Fruit fly (Drosophila melanogaster) whole organism, wandering third instar larva: ENCODE data around the gene sxe2.

ENCODE experiments used
- CrebA ChIP-seq: fragments of 200-800 bp; sonication (Bioruptor generic); optimal IDR thresholded peaks from 2 replicates; lab custom pipeline; 2016; ENCODE audit warnings: missing biosample characterization, mild to moderate bottlenecking, missing genetic modification characterization, borderline replicate concordance
- Dfd ChIP-seq: fragments of >200 bp; optimal IDR thresholded peaks from 2 replicates; lab custom pipeline; 2017; ENCODE audit warnings: missing biosample characterization, missing genetic modification characterization
- Dif ChIP-seq: fragments of 200-275, 200-300 bp; sonication (Bioruptor generic); optimal IDR thresholded peaks from 2 replicates; lab custom pipeline; 2018; ENCODE audit warnings: missing biosample characterization, missing genetic modification characterization; ENCODE audit not compliant: partially characterized antibody
- OdsH ChIP-seq: fragments of 200-800 bp; sonication (Bioruptor generic); optimal IDR thresholded peaks from 2 replicates; lab custom pipeline; 2016; ENCODE audit warnings: missing biosample characterization, mild to moderate bottlenecking, missing genetic modification characterization
- br ChIP-seq: fragments of 200-800 bp; sonication (Bioruptor generic); optimal IDR thresholded peaks from 2 replicates; lab custom pipeline; 2016; ENCODE audit warnings: missing biosample characterization, missing genetic modification characterization
- dsf ChIP-seq: sonication (Bioruptor generic); optimal IDR thresholded peaks from 2 replicates; lab custom pipeline; 2016; ENCODE audit warnings: missing biosample characterization, missing genetic modification characterization, borderline replicate concordance
- h ChIP-seq: fragments of 200-800 bp; sonication (Bioruptor generic); optimal IDR thresholded peaks from 3 replicates; lab custom pipeline; 2016; ENCODE audit warnings: missing biosample characterization, mild to moderate bottlenecking, missing genetic modification characterization
- jim ChIP-seq: fragments of 175-275, 200-325 bp; sonication (Bioruptor generic); optimal IDR thresholded peaks from 2 replicates; lab custom pipeline; 2016; ENCODE audit warnings: missing biosample characterization, mild to moderate bottlenecking, missing genetic modification characterization

dm6 chr3R:16117359-16117758, 33.7 kb downstream of the sxe2 start:
- no peak for TF ChIP-seq OdsH (GFP tag; lab: Kevin White, UChicago)
- no peak for TF ChIP-seq Dfd (GFP tag; lab: Kevin White, UChicago)
- TF ChIP-seq Dif (GFP tag; lab: Kevin White, UChicago) = no peak
- TF ChIP-seq jim = no peak
- TF ChIP-seq br (GFP tag; lab: Kevin White, UChicago) = no peak
- TF ChIP-seq CrebA (GFP tag; lab: Kevin White, UChicago) = no peak
- no peak for TF ChIP-seq h (GFP tag; lab: Kevin White, UChicago)
- TF ChIP-seq dsf (GFP tag; lab: Kevin White, UChicago) = no peak
